Fruit fly (Drosophila melanogaster) whole organism, embryonic: ENCODE measurements around the gene CG43064.
A peak's percentile ranks its signal among the peaks of the same experiment; 100 is the strongest.

Experiments
- Adf1 ChIP-seq: fragments of 200-800 bp; sonication (Bioruptor generic); IDR thresholded peaks from 2 replicates; pipeline ENCODE4 v1.3.6; 2022; ENCODE audit warnings: missing biosample characterization, missing genetic modification characterization
- Bgb ChIP-seq: fragments of 200-800 bp; sonication (Bioruptor generic); IDR thresholded peaks from 2 replicates; pipeline ENCODE4 v1.3.6; 2022; ENCODE audit warnings: missing biosample characterization, missing genetic modification characterization; ENCODE audit not compliant: partially characterized antibody
- CG11504 ChIP-seq: fragments of 200-800 bp; sonication (Bioruptor generic); optimal IDR thresholded peaks from 3 replicates; lab custom pipeline; 2019; ENCODE audit warnings: missing biosample characterization, mild to moderate bottlenecking, missing genetic modification characterization, moderate library complexity
- CG12299 ChIP-seq: fragments of 200-800 bp; sonication (Bioruptor generic); optimal IDR thresholded peaks from 2 replicates; lab custom pipeline; 2018; ENCODE audit warnings: missing biosample characterization, mild to moderate bottlenecking, missing genetic modification characterization
- CG1233 ChIP-seq: fragments of 200-800 bp; sonication (Bioruptor generic); optimal IDR thresholded peaks from 4 replicates; lab custom pipeline; 2018; ENCODE audit warnings: missing biosample characterization, mild to moderate bottlenecking, missing genetic modification characterization
- CG13287 ChIP-seq: fragments of 200-800 bp; sonication (Bioruptor generic); IDR thresholded peaks from 2 replicates; pipeline ENCODE4 v1.3.6; 2022; ENCODE audit warnings: missing biosample characterization, missing genetic modification characterization; ENCODE audit not compliant: partially characterized antibody
- CG13894 ChIP-seq: fragments of 200-800 bp; sonication (Bioruptor generic); optimal IDR thresholded peaks from 3 replicates; lab custom pipeline; 2018; ENCODE audit warnings: missing biosample characterization, mild to moderate bottlenecking, missing genetic modification characterization, moderate library complexity
- CG14710 ChIP-seq: fragments of 200-800 bp; sonication (Bioruptor generic); optimal IDR thresholded peaks from 3 replicates; lab custom pipeline; 2019; ENCODE audit warnings: missing biosample characterization, mild to moderate bottlenecking, missing genetic modification characterization, moderate library complexity
- CG15514 ChIP-seq: fragments of 200-800 bp; sonication (Bioruptor generic); optimal IDR thresholded peaks from 3 replicates; lab custom pipeline; 2017; ENCODE audit warnings: missing biosample characterization, missing genetic modification characterization, mild to moderate bottlenecking, moderate library complexity, missing genetic modification reagents
- CG18619 ChIP-seq: fragments of 200-800 bp; sonication (Bioruptor generic); optimal IDR thresholded peaks from 3 replicates; lab custom pipeline; 2017; ENCODE audit warnings: missing biosample characterization, mild to moderate bottlenecking, missing genetic modification characterization
- CG2129 ChIP-seq: fragments of 200-800 bp; sonication (Bioruptor generic); IDR thresholded peaks from 2 replicates; pipeline ENCODE4 v1.3.6; 2022; ENCODE audit warnings: missing biosample characterization, missing genetic modification characterization; ENCODE audit not compliant: partially characterized antibody
- CG3065 ChIP-seq: fragments of 200-800 bp; sonication (Bioruptor generic); optimal IDR thresholded peaks from 2 replicates; lab custom pipeline; 2016; ENCODE audit warnings: missing biosample characterization, missing genetic modification characterization
- CG34376 ChIP-seq: fragments of 200-800 bp; sonication (Bioruptor generic); optimal IDR thresholded peaks from 2 replicates; lab custom pipeline; 2018; ENCODE audit warnings: missing biosample characterization, mild to moderate bottlenecking, missing genetic modification characterization
- CG4404 ChIP-seq: fragments of 200-800 bp; sonication (Bioruptor generic); IDR thresholded peaks from 2 replicates; pipeline ENCODE4 v1.3.6; 2022; ENCODE audit warnings: missing biosample characterization, missing genetic modification characterization
- CG6175 ChIP-seq: fragments of 200-800 bp; sonication (Bioruptor generic); IDR thresholded peaks from 3 replicates; pipeline ENCODE4 v1.3.6; 2022; ENCODE audit warnings: missing biosample characterization, missing genetic modification characterization
- CG6272 ChIP-seq: fragments of 200-800 bp; sonication (Bioruptor generic); IDR thresholded peaks from 2 replicates; pipeline ENCODE4 v1.3.6; 2022; ENCODE audit warnings: missing biosample characterization, missing genetic modification characterization
- CG7928 ChIP-seq: fragments of 200-800 bp; sonication (Bioruptor generic); optimal IDR thresholded peaks from 2 replicates; lab custom pipeline; 2017; ENCODE audit warnings: missing biosample characterization, mild to moderate bottlenecking, missing genetic modification characterization
- CG8388 ChIP-seq: fragments of 200-800 bp; sonication (Bioruptor generic); optimal IDR thresholded peaks from 2 replicates; lab custom pipeline; 2019; ENCODE audit warnings: missing biosample characterization, mild to moderate bottlenecking, missing genetic modification characterization, moderate library complexity
- CTCF ChIP-seq: fragments of 200-800 bp; sonication (Bioruptor generic); optimal IDR thresholded peaks from 2 replicates; lab custom pipeline; 2017; ENCODE audit warnings: missing biosample characterization, mild to moderate bottlenecking, missing genetic modification characterization, moderate library complexity
- Camta ChIP-seq: fragments of 200-800 bp; sonication (Bioruptor generic); optimal IDR thresholded peaks from 2 replicates; lab custom pipeline; 2016; ENCODE audit warnings: missing biosample characterization, missing genetic modification characterization
- D ChIP-seq, 2 experiments: fragments of 200-800 bp in 1 of 2; fragments of >200 bp in 1 of 2; sonication (Bioruptor generic) in 1 of 2; optimal IDR thresholded peaks; 2 replicates in 1 of 2; 3 replicates in 1 of 2; lab custom pipeline; 2017; ENCODE audit warnings: mild to moderate bottlenecking in 1 of 2, missing biosample characterization in 1 of 2, missing genetic modification characterization in 1 of 2, missing genetic modification reagents in 1 of 2
- Fer3 ChIP-seq: fragments of 200-800 bp; sonication (Bioruptor generic); optimal IDR thresholded peaks from 2 replicates; lab custom pipeline; 2018; ENCODE audit warnings: missing biosample characterization, mild to moderate bottlenecking, missing genetic modification characterization, moderate library complexity
- HmgZ ChIP-seq: fragments of 200-800 bp; sonication (Bioruptor generic); optimal IDR thresholded peaks from 2 replicates; lab custom pipeline; 2018; ENCODE audit warnings: missing biosample characterization, mild to moderate bottlenecking, missing genetic modification characterization
- Hmr ChIP-seq: fragments of 200-800 bp; sonication (Bioruptor generic); optimal IDR thresholded peaks from 3 replicates; lab custom pipeline; 2017; ENCODE audit warnings: mild to moderate bottlenecking, missing biosample characterization, missing genetic modification reagents, missing genetic modification characterization
- Opbp ChIP-seq: fragments of 200-800 bp; sonication (Bioruptor generic); IDR thresholded peaks from 3 replicates; pipeline ENCODE4 v1.3.6; 2022; ENCODE audit warnings: missing biosample characterization, missing genetic modification characterization; ENCODE audit not compliant: partially characterized antibody
- Poxn ChIP-seq: fragments of 200-800 bp; sonication (Bioruptor generic); IDR thresholded peaks from 2 replicates; pipeline ENCODE4 v1.3.6; 2022; ENCODE audit warnings: missing biosample characterization, missing genetic modification characterization
- abd-A ChIP-seq: fragments of 200-800 bp; sonication (Bioruptor generic); optimal IDR thresholded peaks from 3 replicates; lab custom pipeline; 2019; ENCODE audit warnings: missing biosample characterization, mild to moderate bottlenecking, missing genetic modification characterization, moderate library complexity
- amos ChIP-seq: fragments of 200-800 bp; sonication (Bioruptor generic); IDR thresholded peaks from 2 replicates; pipeline ENCODE4 v1.3.6; 2022; ENCODE audit warnings: missing biosample characterization, missing genetic modification characterization; ENCODE audit not compliant: partially characterized antibody
- bcd ChIP-seq: fragments of 200-800 bp; sonication (Bioruptor generic); optimal IDR thresholded peaks from 2 replicates; lab custom pipeline; 2017; ENCODE audit warnings: missing biosample characterization, mild to moderate bottlenecking, missing genetic modification characterization
- cad ChIP-seq: fragments of >200 bp; optimal IDR thresholded peaks from 2 replicates; lab custom pipeline; 2017; ENCODE audit warnings: missing biosample characterization, missing genetic modification characterization
- cas ChIP-seq: fragments of 200-800 bp; sonication (Bioruptor generic); IDR thresholded peaks from 2 replicates; pipeline ENCODE4 v1.3.6; 2022; ENCODE audit warnings: missing biosample characterization, missing genetic modification characterization
- dan ChIP-seq: fragments of 200-800 bp; sonication (Bioruptor generic); IDR thresholded peaks from 2 replicates; pipeline ENCODE4 v1.3.6; 2022; ENCODE audit warnings: missing biosample characterization, missing genetic modification characterization
- dmrt99B ChIP-seq: fragments of 200-800 bp; sonication (Bioruptor generic); optimal IDR thresholded peaks from 2 replicates; lab custom pipeline; 2018; ENCODE audit warnings: missing biosample characterization, mild to moderate bottlenecking, missing genetic modification characterization, moderate library complexity
- ems ChIP-seq: fragments of 200-800 bp; sonication (Bioruptor generic); optimal IDR thresholded peaks from 3 replicates; lab custom pipeline; 2016; ENCODE audit warnings: missing biosample characterization, missing genetic modification characterization
- ewg ChIP-seq: fragments of 200-800 bp; sonication (Bioruptor generic); optimal IDR thresholded peaks from 3 replicates; lab custom pipeline; 2017; ENCODE audit warnings: mild to moderate bottlenecking, missing biosample characterization, missing genetic modification reagents, missing genetic modification characterization
- fd3F ChIP-seq: fragments of 200-800 bp; sonication (Bioruptor generic); optimal IDR thresholded peaks from 2 replicates; lab custom pipeline; 2018; ENCODE audit warnings: missing biosample characterization, mild to moderate bottlenecking, missing genetic modification characterization, moderate library complexity
- fd64A ChIP-seq: fragments of 200-800 bp; sonication (Bioruptor generic); optimal IDR thresholded peaks from 3 replicates; lab custom pipeline; 2018; ENCODE audit warnings: missing biosample characterization, mild to moderate bottlenecking, missing genetic modification characterization
- fru ChIP-seq: fragments of >200 bp; optimal IDR thresholded peaks from 2 replicates; lab custom pipeline; 2017
- gce ChIP-seq: fragments of 200-800 bp; sonication (Bioruptor generic); IDR thresholded peaks from 3 replicates; pipeline ENCODE4 v1.3.6; 2022; ENCODE audit warnings: missing biosample characterization, missing genetic modification characterization
- gem ChIP-seq: fragments of 200-800 bp; sonication (Bioruptor generic); optimal IDR thresholded peaks from 2 replicates; lab custom pipeline; 2019; ENCODE audit warnings: missing biosample characterization, mild to moderate bottlenecking, missing genetic modification characterization, moderate library complexity
- grn ChIP-seq: fragments of 200-800 bp; sonication (Bioruptor generic); optimal IDR thresholded peaks from 3 replicates; lab custom pipeline; 2017; ENCODE audit warnings: missing biosample characterization, missing genetic modification characterization
- gsb ChIP-seq: fragments of 200-800 bp; sonication (Bioruptor generic); IDR thresholded peaks from 2 replicates; pipeline ENCODE4 v1.3.6; 2022; ENCODE audit warnings: missing biosample characterization, missing genetic modification characterization
- hbn ChIP-seq: fragments of 200-800 bp; sonication (Bioruptor generic); IDR thresholded peaks from 2 replicates; pipeline ENCODE4 v1.3.6; 2022; ENCODE audit warnings: missing biosample characterization, missing genetic modification characterization; ENCODE audit not compliant: partially characterized antibody
- hkb ChIP-seq, 2 experiments: fragments of 200-800 bp in 1 of 2; fragments of >200 bp in 1 of 2; sonication (Bioruptor generic) in 1 of 2; IDR thresholded peaks in 1 of 2; optimal IDR thresholded peaks in 1 of 2; 2 replicates each; pipeline versions ENCODE4 v1.3.6 to Lab custom; 2017 to 2022; ENCODE audit warnings: missing biosample characterization in 1 of 2, missing genetic modification characterization in 1 of 2
- inv ChIP-seq: fragments of 200-800 bp; sonication (Bioruptor generic); IDR thresholded peaks from 2 replicates; pipeline ENCODE4 v1.3.6; 2022; ENCODE audit warnings: missing biosample characterization, missing genetic modification characterization; ENCODE audit not compliant: partially characterized antibody
- phol ChIP-seq: fragments of 200-800 bp; sonication (Bioruptor generic); optimal IDR thresholded peaks from 3 replicates; lab custom pipeline; 2018; ENCODE audit warnings: missing biosample characterization, mild to moderate bottlenecking, missing genetic modification characterization, moderate library complexity
- rib ChIP-seq: fragments of 200-800 bp; sonication (Bioruptor generic); IDR thresholded peaks from 2 replicates; pipeline ENCODE4 v1.3.6; 2022; ENCODE audit warnings: missing biosample characterization, missing genetic modification characterization
- run ChIP-seq: fragments of 200-800 bp; sonication (Bioruptor generic); optimal IDR thresholded peaks from 3 replicates; lab custom pipeline; 2018; ENCODE audit warnings: missing biosample characterization, mild to moderate bottlenecking, missing genetic modification characterization
- sob ChIP-seq: fragments of 200-800 bp; sonication (Bioruptor generic); IDR thresholded peaks from 2 replicates; pipeline ENCODE4 v1.3.6; 2022; ENCODE audit warnings: missing biosample characterization, missing genetic modification characterization
- vfl ChIP-seq: fragments of 200-800 bp; sonication (Bioruptor generic); optimal IDR thresholded peaks from 2 replicates; lab custom pipeline; 2016; ENCODE audit warnings: missing biosample characterization, missing genetic modification characterization

Gene CG43064

dm6 chr3L:11815220-11815797, 21.2 kb downstream of the CG43064 start, which contains the start of gene CG14130 (continued):
- TF ChIP-seq CG8388 (GFP tag; lab: Kevin White, UChicago) (no peak), inv (GFP tag; lab: Robert Waterston, UW) (peak; percentile 79), fd64A (GFP tag; lab: Kevin White, UChicago) (no peak), D (optimal IDR thresholded peaks at IDR 0.05; lab: Kevin White, UChicago) (no peak), D (GFP tag; optimal IDR thresholded peaks at IDR 0.05; lab: Kevin White, UChicago) (no peak), CTCF (GFP tag; lab: Kevin White, UChicago) (peak; percentile 28), rib (GFP tag; lab: Robert Waterston, UW) (no peak), run (tag; lab: Kevin White, UChicago) (no peak), Adf1 (GFP tag; lab: Robert Waterston, UW) (no peak), Opbp (GFP tag; lab: Robert Waterston, UW) (peak; percentile 92), sob (GFP tag; lab: Robert Waterston, UW) (no peak), Bgb (GFP tag; lab: Robert Waterston, UW) (peak; percentile 95), CG14710 (tag; lab: Kevin White, UChicago) (peak; percentile 42), Poxn (no peak), gem (tag; lab: Kevin White, UChicago) (no peak), CG18619 (GFP tag; lab: Kevin White, UChicago) (no peak), phol (tag; lab: Kevin White, UChicago) (peak; percentile 1), dan (GFP tag; lab: Robert Waterston, UW) (no peak), gce (GFP tag; lab: Robert Waterston, UW) (no peak), CG3065 (GFP tag; lab: Kevin White, UChicago) (no peak), cad (GFP tag; lab: Kevin White, UChicago) (no peak), vfl (GFP tag; lab: Kevin White, UChicago) (no peak), CG6272 (GFP tag; lab: Robert Waterston, UW) (no peak), CG11504 (peak; percentile 94), fru (lab: Kevin White, UChicago) (no peak), hkb (optimal IDR thresholded peaks at IDR 0.05; lab: Kevin White, UChicago) (no peak), hkb (GFP tag; IDR thresholded peaks at IDR 0.05; lab: Robert Waterston, UW) (no peak), dmrt99B (no peak), Camta (GFP tag; lab: Kevin White, UChicago) (no peak), HmgZ (tag; lab: Kevin White, UChicago) (peak; percentile 56), fd3F (GFP tag; lab: Kevin White, UChicago) (no peak), CG15514 (peak; percentile 52), CG1233 (GFP tag; lab: Kevin White, UChicago) (no peak), CG4404 (GFP tag; lab: Robert Waterston, UW) (no peak), hbn (peak; percentile 94), grn (no peak), bcd (GFP tag; lab: Kevin White, UChicago) (peak; percentile 76), CG13894 (tag; lab: Kevin White, UChicago) (no peak), gsb (GFP tag; lab: Robert Waterston, UW) (no peak), abd-A (tag; lab: Kevin White, UChicago) (no peak), cas (no peak), CG12299 (no peak), Fer3 (tag; lab: Kevin White, UChicago) (no peak), ems (no peak), CG34376 (GFP tag; lab: Kevin White, UChicago) (no peak), CG6175 (GFP tag; lab: Robert Waterston, UW) (no peak), ewg (GFP tag; lab: Kevin White, UChicago) (no peak), amos (GFP tag; lab: Robert Waterston, UW) (peak; percentile 91), CG13287 (GFP tag; lab: Robert Waterston, UW) (peak; percentile 98), CG7928 (GFP tag; lab: Kevin White, UChicago) (no peak), CG2129 (GFP tag; lab: Robert Waterston, UW) (peak; percentile 86), Hmr (no peak)
